Worm (Caenorhabditis elegans) whole organism, L1 larva: ENCODE measurements around the gene ZK1098.2.

Source experiments
- aly-2 ChIP-seq: fragments of 150-350 bp; optimal IDR thresholded peaks from 2 replicates; lab custom pipeline; 2014; ENCODE audit warnings: missing biosample characterization, missing genetic modification characterization
- lin-13 ChIP-seq: fragments of 150-350 bp; optimal IDR thresholded peaks from 2 replicates; lab custom pipeline; 2014; ENCODE audit warnings: missing biosample characterization, missing genetic modification reagents, missing genetic modification characterization
- lsy-2 ChIP-seq, 2 experiments: fragments of 150-350 bp; optimal IDR thresholded peaks; 2 replicates each; lab custom pipeline; 2014; ENCODE audit warnings: missing biosample characterization in 2 of 2, missing genetic modification characterization in 2 of 2
- nhr-12 ChIP-seq: sonication (generic microtip); optimal IDR thresholded peaks from 2 replicates; lab custom pipeline; 2017; ENCODE audit warnings: missing biosample characterization, missing genetic modification characterization
- nhr-237 ChIP-seq: fragments of 150-350 bp; optimal IDR thresholded peaks from 2 replicates; lab custom pipeline; 2014; ENCODE audit warnings: missing biosample characterization, missing genetic modification characterization
- snpc-4 ChIP-seq: fragments of 150-350 bp; optimal IDR thresholded peaks from 2 replicates; lab custom pipeline; 2014; ENCODE audit warnings: missing biosample characterization, missing genetic modification characterization
- zag-1 ChIP-seq: fragments of 150-350 bp; optimal IDR thresholded peaks from 2 replicates; lab custom pipeline; 2014; ENCODE audit warnings: missing biosample characterization, missing genetic modification characterization

ce11 chrIII:9521410-9522090, 7.4 kb upstream of the ZK1098.2 start, which contains the start of the genes clu-1 and prp-40:
- TF ChIP-seq snpc-4 (peak; percentile 78), zag-1 (no peak), nhr-12 (no peak), aly-2 (tag; lab: Kevin White, UChicago) (peak; percentile 83), lin-13 (GFP tag; lab: Kevin White, UChicago) (peak; percentile 89), lsy-2 (tag; optimal IDR thresholded peaks at IDR 0.05; lab: Kevin White, UChicago) (peak; percentile 94 to 96), nhr-237 (tag; lab: Kevin White, UChicago) (peak; percentile 55)
